Worm (Caenorhabditis elegans) whole organism, L4 larva: ENCODE results near the gene C45E5.1.

ENCODE experiments used
- hlh-30 ChIP-seq: sonication (generic microtip); optimal IDR thresholded peaks from 2 replicates; lab custom pipeline; 2017; ENCODE audit warnings: antibody characterized with exemption, mild to moderate bottlenecking, missing genetic modification characterization, missing compliant biosample characterization; ENCODE audit not compliant: insufficient read depth
- nhr-6 ChIP-seq: fragments of 150-350 bp; optimal IDR thresholded peaks from 2 replicates; lab custom pipeline; 2014; ENCODE audit warnings: missing biosample characterization, missing genetic modification characterization
- pqm-1 ChIP-seq: sonication (generic microtip); optimal IDR thresholded peaks from 2 replicates; lab custom pipeline; 2017; ENCODE audit warnings: missing biosample characterization, missing genetic modification characterization
- zip-2 ChIP-seq: fragments of 150-350 bp; optimal IDR thresholded peaks from 2 replicates; lab custom pipeline; 2014; ENCODE audit warnings: missing biosample characterization, missing genetic modification characterization

DNA sequence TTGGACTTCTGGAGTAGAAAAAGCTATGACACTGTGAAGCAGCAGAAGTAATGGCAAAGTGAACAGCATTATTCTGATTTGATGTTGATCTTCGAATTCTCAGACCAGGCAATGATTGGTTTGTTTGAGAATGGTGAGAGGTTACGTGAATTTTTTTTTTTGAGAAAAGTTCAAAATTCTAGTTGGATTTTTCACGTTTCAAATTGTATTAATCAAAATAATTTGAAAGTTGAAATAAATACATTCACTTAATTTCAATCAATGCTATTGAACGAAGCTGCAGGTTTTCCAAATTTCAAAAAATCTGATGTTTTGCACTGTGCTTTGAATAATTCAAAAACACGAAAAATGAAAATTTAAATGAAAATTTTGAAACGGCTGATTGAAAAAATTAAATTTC is 52.5 kb downstream of the C45E5.1 start, which contains the start of gene C31H1.5:
- TF ChIP-seq zip-2: no peak
- TF ChIP-seq hlh-30 (tag; lab: Kevin White, UChicago): no peak
- TF ChIP-seq pqm-1 (tag; lab: Kevin White, UChicago): no peak
- TF ChIP-seq nhr-6: no peak
